Worm (Caenorhabditis elegans) whole organism, early embryonic: ENCODE measurements around the gene D2096.11.

Source experiments
- B0310.2 ChIP-seq: sonication (generic microtip); optimal IDR thresholded peaks from 2 replicates; lab custom pipeline; 2016; ENCODE audit warnings: mild to moderate bottlenecking, missing genetic modification characterization, missing compliant biosample characterization
- aly-1 ChIP-seq: sonication (generic microtip); optimal IDR thresholded peaks from 2 replicates; lab custom pipeline; 2016; ENCODE audit warnings: missing genetic modification characterization, missing compliant biosample characterization
- ama-1 ChIP-seq: fragments of 150-350 bp; optimal IDR thresholded peaks from 2 replicates; lab custom pipeline; 2014
- ceh-13 ChIP-seq: fragments of 200-800 bp; sonication (Bioruptor generic); optimal IDR thresholded peaks from 2 replicates; lab custom pipeline; 2018; ENCODE audit warnings: mild to moderate bottlenecking, missing genetic modification characterization, missing compliant biosample characterization
- ceh-36 ChIP-seq: sonication (generic microtip); optimal IDR thresholded peaks from 2 replicates; lab custom pipeline; 2016; ENCODE audit warnings: missing genetic modification characterization, inconsistent platforms, missing compliant biosample characterization
- ets-7 ChIP-seq: sonication (generic microtip); optimal IDR thresholded peaks from 2 replicates; lab custom pipeline; 2016; ENCODE audit warnings: missing genotype, missing genetic modification characterization, missing compliant biosample characterization
- flt-1 ChIP-seq: fragments of 200-800 bp; sonication (Bioruptor generic); IDR thresholded peaks from 2 replicates; pipeline ENCODE4 v1.3.6; 2022; ENCODE audit warnings: missing genetic modification characterization, missing compliant biosample characterization
- hmbx-1 ChIP-seq: sonication (generic microtip); optimal IDR thresholded peaks from 2 replicates; lab custom pipeline; 2016; ENCODE audit warnings: mild to moderate bottlenecking, missing genetic modification characterization, missing compliant biosample characterization
- hmg-4 ChIP-seq: fragments of 200-800 bp; sonication (Bioruptor generic); optimal IDR thresholded peaks from 2 replicates; lab custom pipeline; 2018; ENCODE audit warnings: mild to moderate bottlenecking, missing genetic modification characterization, missing compliant biosample characterization
- hnd-1 ChIP-seq: sonication (generic microtip); optimal IDR thresholded peaks from 2 replicates; lab custom pipeline; 2016; ENCODE audit warnings: missing genetic modification characterization, missing compliant biosample characterization
- tbx-37 ChIP-seq: fragments of 200-800 bp; sonication (Bioruptor generic); conservative IDR thresholded peaks from 2 replicates; pipeline ENCODE4 v1.3.6; 2022; ENCODE audit warnings: missing genetic modification reagents, missing genetic modification characterization, missing compliant biosample characterization

ce11 chrIV:8359716-8360407 lies 34.1 kb downstream of the D2096.11 start, which contains the start of gene D2096.5:
- TF ChIP-seq ama-1 (lab: Kevin White, UChicago) (no peak), ets-7 (no peak), hmg-4 (GFP tag; lab: Kevin White, UChicago) (no peak), aly-1 (tag; lab: Kevin White, UChicago) (no peak), flt-1 (no peak), ceh-36 (no peak), hnd-1 (tag; lab: Kevin White, UChicago) (no peak), ceh-13 (GFP tag; lab: Kevin White, UChicago) (no peak), hmbx-1 (no peak), tbx-37 (no peak), B0310.2 (no peak)
